Fruit fly (Drosophila melanogaster): ENCODE measurements around the gene lds.

Gene lds

dm6 chr3R:7936786-7937363, 16.6 kb downstream of the lds start:
- TF ChIP-seq Hsf (GFP tag; optimal IDR thresholded peaks at IDR 0.05) (no peak), E2f1 (GFP tag; IDR thresholded peaks at IDR 0.05) (no peak), lola (GFP tag; optimal IDR thresholded peaks at IDR 0.05) (no peak), Deaf1 (tag; optimal IDR thresholded peaks at IDR 0.05) (peak; percentile 62), schlank (tag; optimal IDR thresholded peaks at IDR 0.05) (no peak), CG5953 (GFP tag; IDR thresholded peaks at IDR 0.05) (no peak), CG6854 (GFP tag; optimal IDR thresholded peaks at IDR 0.05) (no peak), fru (optimal IDR thresholded peaks at IDR 0.05) (no peak), CG5180 (GFP tag; optimal IDR thresholded peaks at IDR 0.05) (peak; percentile 84), Taf1 (GFP tag; IDR thresholded peaks at IDR 0.05) (no peak), CG4360 (GFP tag; IDR thresholded peaks at IDR 0.05) (peak; percentile 91), abd-A (tag; optimal IDR thresholded peaks at IDR 0.05) (no peak), C15 (GFP tag; IDR thresholded peaks at IDR 0.05) (no peak), PHDP (tag; optimal IDR thresholded peaks at IDR 0.05) (no peak), CG42726 (GFP tag; IDR thresholded peaks at IDR 0.05; ENCODE audit: partially characterized antibody) (0 out of 2 replicates have a peak, but pooled peaks have one; percentile 34), CoRest (tag; optimal IDR thresholded peaks at IDR 0.05) (peak; percentile 1), Blimp-1 (GFP tag; optimal IDR thresholded peaks at IDR 0.05) (no peak), D (optimal IDR thresholded peaks at IDR 0.05) (peak; percentile 32), D (GFP tag; optimal IDR thresholded peaks at IDR 0.05) (no peak), unpg (GFP tag; optimal IDR thresholded peaks at IDR 0.05) (no peak), wdn (GFP tag; IDR thresholded peaks at IDR 0.05) (no peak), HLH4C (GFP tag; IDR thresholded peaks at IDR 0.05; ENCODE audit: partially characterized antibody) (0 out of 3 replicates have a peak, but pooled peaks have one; percentile 34), az2 (GFP tag; optimal IDR thresholded peaks at IDR 0.05) (no peak), nom (GFP tag; optimal IDR thresholded peaks at IDR 0.05) (peak; percentile 23), so (GFP tag; IDR thresholded peaks at IDR 0.05) (no peak), bowl (GFP tag; IDR thresholded peaks at IDR 0.05) (no peak), Nf-YA (GFP tag; IDR thresholded peaks at IDR 0.05) (peak; percentile 73), Asciz (GFP tag; optimal IDR thresholded peaks at IDR 0.05) (no peak), CG17829 (tag; optimal IDR thresholded peaks at IDR 0.05) (no peak), CG9727 (GFP tag; optimal IDR thresholded peaks at IDR 0.05) (no peak), Sox102F (GFP tag; optimal IDR thresholded peaks at IDR 0.05) (no peak), odd (GFP tag; optimal IDR thresholded peaks at IDR 0.05) (no peak), CG12769 (tag; optimal IDR thresholded peaks at IDR 0.05) (no peak), CG17385 (GFP tag; optimal IDR thresholded peaks at IDR 0.05) (no peak), CG3163 (GFP tag; optimal IDR thresholded peaks at IDR 0.05) (peak; percentile 4), Nf-YC (tag; optimal IDR thresholded peaks at IDR 0.05) (peak; percentile 97), Dp (GFP tag; optimal IDR thresholded peaks at IDR 0.05) (no peak), CG34224 (GFP tag; IDR thresholded peaks at IDR 0.05; ENCODE audit: partially characterized antibody) (no peak), chinmo (GFP tag; IDR thresholded peaks at IDR 0.05; ENCODE audit: partially characterized antibody) (peak; percentile 66; the same call in 1 of the 4 replicates), CG10321 (GFP tag; IDR thresholded peaks at IDR 0.05) (no peak), CG9609 (GFP tag; optimal IDR thresholded peaks at IDR 0.05) (no peak), bigmax (GFP tag; optimal IDR thresholded peaks at IDR 0.05) (no peak), CG10209 (GFP tag; optimal IDR thresholded peaks at IDR 0.05) (no peak), CG8359 (GFP tag; optimal IDR thresholded peaks at IDR 0.05; ENCODE audit: borderline replicate concordance) (no peak), ftz-f1 (GFP tag; optimal IDR thresholded peaks at IDR 0.05) (no peak), CG1792 (GFP tag; optimal IDR thresholded peaks at IDR 0.05) (no peak), CG2116 (GFP tag; optimal IDR thresholded peaks at IDR 0.05) (no peak), Scr (GFP tag; IDR thresholded peaks at IDR 0.05; ENCODE audit: partially characterized antibody) (no peak), Kr (GFP tag; optimal IDR thresholded peaks at IDR 0.05) (no peak), Aef1 (GFP tag; IDR thresholded peaks at IDR 0.05) (peak; percentile 70)

Measured in whole organism, embryonic.